Worm (Caenorhabditis elegans) whole organism, midembryonic: ENCODE measurements around the gene F52E1.14.
A peak's percentile ranks its signal among the peaks of the same experiment; 100 is the strongest.

Source experiments
- T22C8.4 ChIP-seq: fragments of 200-800 bp; sonication (Bioruptor generic); IDR thresholded peaks from 2 replicates; pipeline ENCODE4 v1.3.6; 2022; ENCODE audit warnings: missing genetic modification characterization, missing compliant biosample characterization
- cog-1 ChIP-seq: sonication (generic microtip); optimal IDR thresholded peaks from 2 replicates; lab custom pipeline; 2016; ENCODE audit warnings: missing genetic modification characterization, missing compliant biosample characterization
- flt-1 ChIP-seq: fragments of 200-800 bp; sonication (Bioruptor generic); IDR thresholded peaks from 2 replicates; pipeline ENCODE4 v1.3.6; 2022; ENCODE audit warnings: missing genetic modification characterization, missing compliant biosample characterization
- klf-2 ChIP-seq: fragments of 200-800 bp; sonication (Bioruptor generic); conservative IDR thresholded peaks from 2 replicates; pipeline ENCODE4 v1.3.6; 2022; ENCODE audit warnings: missing genetic modification reagents, missing genetic modification characterization, missing compliant biosample characterization
- med-1 ChIP-seq: sonication (generic microtip); optimal IDR thresholded peaks from 2 replicates; lab custom pipeline; 2017; ENCODE audit warnings: missing genetic modification characterization, mild to moderate bottlenecking, missing compliant biosample characterization, antibody characterized with exemption, missing genetic modification reagents; ENCODE audit not compliant: insufficient read depth
- ref-1 ChIP-seq: fragments of 200-800 bp; sonication (Bioruptor generic); conservative IDR thresholded peaks from 2 replicates; pipeline ENCODE4 v1.3.6; 2022; ENCODE audit warnings: missing genetic modification reagents, missing genetic modification characterization, missing compliant biosample characterization
- tab-1 ChIP-seq: fragments of 200-800 bp; sonication (Bioruptor generic); IDR thresholded peaks from 2 replicates; pipeline ENCODE4 v1.3.6; 2022; ENCODE audit warnings: missing genetic modification characterization, missing compliant biosample characterization
- ztf-23 ChIP-seq: fragments of 200-800 bp; sonication (Bioruptor generic); IDR thresholded peaks from 2 replicates; pipeline ENCODE4 v1.3.6; 2022; ENCODE audit warnings: missing genetic modification reagents, missing genetic modification characterization, missing compliant biosample characterization
- ztf-29 ChIP-seq: fragments of 200-800 bp; sonication (Bioruptor generic); IDR thresholded peaks from 2 replicates; pipeline ENCODE4 v1.3.6; 2022; ENCODE audit warnings: missing genetic modification reagents, missing genetic modification characterization, missing compliant biosample characterization

F52E1.14 gene

DNA sequence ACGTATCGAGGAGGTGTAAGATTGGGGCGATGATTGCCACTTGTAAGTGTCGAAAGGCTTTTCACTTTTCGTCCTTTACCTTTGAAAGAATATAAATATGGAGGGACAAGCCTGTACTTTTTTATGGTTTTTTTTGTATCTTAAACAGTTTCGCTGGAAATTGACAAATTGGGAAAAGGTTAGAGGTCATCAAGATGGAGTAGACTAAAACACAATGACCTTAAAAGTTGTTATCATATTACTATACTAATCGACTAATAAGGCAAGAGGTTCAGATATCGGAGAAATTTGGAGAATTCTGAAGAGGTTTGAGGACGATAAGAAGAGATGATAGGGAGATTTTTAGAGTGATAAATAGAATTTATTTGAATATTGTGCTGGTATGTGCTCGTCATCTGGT is 22.4 kb downstream of the F52E1.14 start:
- no peak for TF ChIP-seq ref-1 (GFP tag; lab: Robert Waterston, UW)
- TF ChIP-seq ztf-29 (GFP tag; lab: Robert Waterston, UW): no peak
- no peak for TF ChIP-seq klf-2 (GFP tag; lab: Robert Waterston, UW)
- TF ChIP-seq ztf-23 (GFP tag; lab: Robert Waterston, UW): no peak
- TF ChIP-seq cog-1 (tag; lab: Kevin White, UChicago): no peak
- no peak for TF ChIP-seq tab-1 (GFP tag; lab: Robert Waterston, UW)

DNA sequence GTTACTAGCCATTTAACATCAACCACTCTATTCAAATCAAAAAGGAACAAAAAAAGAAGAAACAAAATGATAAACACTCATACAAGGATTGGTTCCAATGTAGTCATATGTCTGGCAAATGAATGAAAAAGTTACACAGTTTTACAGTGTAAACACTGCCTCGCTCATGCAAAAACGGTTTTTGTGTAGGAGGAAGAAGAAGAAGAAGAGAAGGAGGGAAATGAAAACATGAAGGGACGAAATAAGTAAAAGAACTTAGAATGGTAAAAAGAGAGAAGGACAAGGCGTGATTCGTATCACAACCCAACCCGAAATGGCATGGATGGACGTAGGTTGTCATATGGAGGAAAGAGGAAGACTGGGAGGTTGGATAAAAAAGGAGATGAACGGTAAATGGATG is 23.2 kb downstream of the F52E1.14 start:
- TF ChIP-seq ref-1 (GFP tag; lab: Robert Waterston, UW) (no peak), flt-1 (0 out of 2 replicates have a peak, but pooled peaks have one; percentile 21)

DNA sequence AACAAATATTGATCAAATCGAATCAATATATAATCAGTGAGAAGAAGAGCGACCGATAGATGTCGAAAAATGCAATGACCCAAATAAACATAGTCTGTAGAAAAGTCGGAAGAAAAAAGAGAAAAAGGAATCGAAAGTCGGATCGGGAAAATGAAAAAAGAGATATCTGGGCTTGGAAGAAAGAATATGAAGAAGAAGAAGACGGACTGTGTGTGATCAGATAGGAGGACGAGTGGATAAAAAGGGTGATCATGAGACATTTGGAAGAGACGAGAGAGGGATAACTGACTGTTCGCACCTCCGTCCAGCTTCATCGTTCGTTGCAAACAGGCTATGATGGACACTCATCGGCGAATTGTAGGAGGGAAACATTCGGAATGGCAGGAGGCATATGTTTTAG is 25.9 kb downstream of the F52E1.14 start:
- no peak for TF ChIP-seq ztf-29 (GFP tag; lab: Robert Waterston, UW)
- TF ChIP-seq med-1 (GFP tag; lab: Kevin White, UChicago): no peak
- no peak for TF ChIP-seq tab-1 (GFP tag; lab: Robert Waterston, UW)
- no peak for TF ChIP-seq ref-1 (GFP tag; lab: Robert Waterston, UW)

DNA sequence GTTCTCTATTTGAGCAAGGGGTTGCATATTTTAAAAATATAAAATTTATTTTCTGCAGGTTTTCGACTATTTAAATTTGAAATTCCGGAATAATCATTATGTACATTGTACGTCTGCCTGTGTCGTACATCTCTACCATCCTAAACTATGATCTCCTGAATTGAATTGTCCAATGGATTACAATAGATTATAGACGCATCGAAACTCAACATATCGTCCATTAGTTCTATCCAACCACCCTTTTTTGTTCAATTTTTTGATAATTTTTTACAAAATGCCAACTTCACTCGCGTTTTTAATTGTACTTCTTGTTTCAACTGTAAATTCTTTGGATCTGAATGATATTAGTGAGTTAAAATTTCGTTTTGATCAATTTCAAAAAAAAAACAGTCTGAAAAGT is 26.7 kb downstream of the F52E1.14 start, which contains the start of gene F52E1.2:
Gene F52E1.2, plus strand, starts transcription at position 190 of the 400 bp plus-strand sequence.
- no peak for TF ChIP-seq ztf-23 (GFP tag; lab: Robert Waterston, UW)
- TF ChIP-seq T22C8.4 (GFP tag; lab: Robert Waterston, UW): no peak
- no peak for TF ChIP-seq ztf-29 (GFP tag; lab: Robert Waterston, UW)
- TF ChIP-seq flt-1: no peak
- no peak for TF ChIP-seq tab-1 (GFP tag; lab: Robert Waterston, UW)

DNA sequence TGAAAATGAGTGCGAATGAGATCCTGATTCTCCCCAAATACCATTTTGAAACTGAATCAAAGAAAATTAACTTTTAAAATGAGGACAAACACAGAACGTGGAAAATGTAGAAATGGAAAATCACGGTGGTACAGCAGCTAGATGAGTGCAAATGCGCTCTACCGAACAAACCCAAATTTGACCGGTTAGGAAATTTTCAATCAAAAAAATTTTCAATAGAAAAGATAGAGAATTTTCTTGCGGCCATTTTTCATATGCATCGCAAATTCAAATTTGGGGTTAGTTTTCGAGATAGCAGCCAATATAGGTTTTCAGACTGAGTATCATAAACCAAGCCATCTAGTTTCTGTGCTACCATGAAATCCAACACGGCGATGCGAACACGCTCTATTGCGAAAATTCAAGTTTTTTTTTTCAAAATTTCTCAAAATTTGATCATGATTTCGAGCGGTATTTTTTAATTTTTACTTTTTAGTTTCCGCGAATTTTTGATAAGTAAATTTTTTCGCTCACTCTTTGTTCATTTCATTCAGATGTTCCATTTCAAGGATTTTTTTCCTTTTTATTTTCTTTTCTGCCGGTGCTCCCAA is 29.8 kb downstream of the F52E1.14 start, which contains the start of gene vha-18:
Gene vha-18, minus strand, starts transcription at position 51 of the 590 bp plus-strand sequence.
- no peak for TF ChIP-seq ref-1 (GFP tag; lab: Robert Waterston, UW)
- TF ChIP-seq T22C8.4 (GFP tag; lab: Robert Waterston, UW): no peak
- TF ChIP-seq ztf-23 (GFP tag; lab: Robert Waterston, UW): no peak
- no peak for TF ChIP-seq med-1 (GFP tag; lab: Kevin White, UChicago)
- no peak for TF ChIP-seq klf-2 (GFP tag; lab: Robert Waterston, UW)
- TF ChIP-seq flt-1: no peak
- TF ChIP-seq cog-1 (tag; lab: Kevin White, UChicago): no peak
- no peak for TF ChIP-seq tab-1 (GFP tag; lab: Robert Waterston, UW)
- no peak for TF ChIP-seq ztf-29 (GFP tag; lab: Robert Waterston, UW)

DNA sequence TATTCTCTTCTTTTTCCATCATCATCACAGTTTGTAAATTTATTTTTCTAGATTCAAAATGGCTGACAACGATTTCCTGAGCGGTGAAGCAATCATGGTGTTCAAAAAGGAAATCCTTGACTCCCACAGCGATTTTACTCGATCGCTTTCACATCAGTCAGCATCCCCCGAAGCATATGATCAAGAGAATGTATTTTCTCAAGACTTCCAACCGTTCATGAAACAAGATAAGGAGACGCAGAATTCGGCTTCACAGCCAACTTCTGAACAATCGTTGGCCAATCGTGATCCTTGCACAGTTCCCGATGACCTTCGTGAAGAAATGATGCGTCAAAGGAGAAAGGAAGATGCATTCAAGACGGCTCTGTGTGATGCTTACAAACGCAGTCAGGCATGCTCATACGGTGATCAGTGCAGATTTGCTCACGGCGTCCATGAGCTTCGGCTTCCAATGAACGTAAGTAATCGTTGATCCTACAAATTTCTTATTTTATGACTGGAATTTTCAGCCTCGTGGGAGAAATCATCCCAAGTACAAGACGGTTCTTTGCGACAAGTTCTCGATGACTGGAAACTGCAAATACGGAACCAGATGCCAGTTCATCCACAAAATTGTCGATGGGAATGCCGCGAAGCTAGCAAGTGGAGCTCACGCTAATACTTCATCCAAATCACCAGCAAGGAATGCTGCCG is 30.5 kb downstream of the F52E1.14 start, which contains the start of gene pos-1:
Gene pos-1, plus strand, starts transcription at position 51 of the 693 bp plus-strand sequence.
- no peak for TF ChIP-seq ztf-29 (GFP tag; lab: Robert Waterston, UW)
- no peak for TF ChIP-seq cog-1 (tag; lab: Kevin White, UChicago)

DNA sequence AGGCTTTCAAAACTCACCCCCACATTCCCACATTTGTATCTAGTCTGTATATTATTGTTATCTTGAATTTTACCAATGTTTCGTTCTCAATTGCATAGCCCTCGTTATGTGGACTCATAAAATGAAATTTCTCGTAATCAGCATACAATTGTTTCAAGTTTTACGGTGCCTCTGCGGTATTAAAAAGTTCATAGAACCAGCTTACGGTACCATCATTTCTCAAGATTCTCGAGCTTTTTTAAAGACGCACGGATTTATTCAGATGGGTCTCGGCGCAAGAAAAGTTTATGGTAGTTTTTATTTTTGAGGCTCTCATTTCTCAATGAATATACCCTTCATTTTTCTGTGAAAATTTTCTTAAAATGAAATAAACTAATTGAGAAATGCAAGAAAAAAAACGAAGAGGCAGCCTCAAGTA is 31.4 kb downstream of the F52E1.14 start:
- TF ChIP-seq klf-2 (GFP tag; lab: Robert Waterston, UW): no peak
- no peak for TF ChIP-seq tab-1 (GFP tag; lab: Robert Waterston, UW)
- no peak for TF ChIP-seq flt-1
- TF ChIP-seq ztf-29 (GFP tag; lab: Robert Waterston, UW): no peak
- TF ChIP-seq cog-1 (tag; lab: Kevin White, UChicago): no peak
- no peak for TF ChIP-seq ref-1 (GFP tag; lab: Robert Waterston, UW)
- no peak for TF ChIP-seq T22C8.4 (GFP tag; lab: Robert Waterston, UW)
- no peak for TF ChIP-seq ztf-23 (GFP tag; lab: Robert Waterston, UW)
- TF ChIP-seq med-1 (GFP tag; lab: Kevin White, UChicago): no peak

DNA sequence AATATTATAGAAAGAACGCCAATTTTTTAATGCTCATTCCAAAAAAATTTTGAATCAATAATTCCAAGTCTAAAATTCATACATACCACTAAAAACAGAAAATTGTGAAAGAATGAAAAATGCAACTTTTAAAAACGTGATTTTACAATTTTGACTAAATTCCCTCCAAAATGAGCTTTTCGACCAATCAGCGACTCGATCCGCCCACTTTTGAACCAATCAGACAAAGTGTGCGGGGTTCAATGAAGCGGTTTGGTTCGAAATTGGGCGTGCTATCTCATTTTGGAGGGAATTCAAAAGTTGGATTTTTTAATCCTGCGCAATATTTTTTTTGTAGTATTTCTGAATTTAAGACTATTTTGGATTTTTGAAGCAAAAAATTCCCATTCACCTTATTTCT is 33.5 kb downstream of the F52E1.14 start:
- TF ChIP-seq T22C8.4 (GFP tag; lab: Robert Waterston, UW) (no peak), flt-1 (no peak), cog-1 (tag; lab: Kevin White, UChicago) (no peak), ztf-23 (GFP tag; lab: Robert Waterston, UW) (no peak), ref-1 (GFP tag; lab: Robert Waterston, UW) (no peak), tab-1 (GFP tag; lab: Robert Waterston, UW) (no peak), ztf-29 (GFP tag; lab: Robert Waterston, UW) (no peak), med-1 (GFP tag; lab: Kevin White, UChicago) (no peak), klf-2 (GFP tag; lab: Robert Waterston, UW) (no peak)

DNA sequence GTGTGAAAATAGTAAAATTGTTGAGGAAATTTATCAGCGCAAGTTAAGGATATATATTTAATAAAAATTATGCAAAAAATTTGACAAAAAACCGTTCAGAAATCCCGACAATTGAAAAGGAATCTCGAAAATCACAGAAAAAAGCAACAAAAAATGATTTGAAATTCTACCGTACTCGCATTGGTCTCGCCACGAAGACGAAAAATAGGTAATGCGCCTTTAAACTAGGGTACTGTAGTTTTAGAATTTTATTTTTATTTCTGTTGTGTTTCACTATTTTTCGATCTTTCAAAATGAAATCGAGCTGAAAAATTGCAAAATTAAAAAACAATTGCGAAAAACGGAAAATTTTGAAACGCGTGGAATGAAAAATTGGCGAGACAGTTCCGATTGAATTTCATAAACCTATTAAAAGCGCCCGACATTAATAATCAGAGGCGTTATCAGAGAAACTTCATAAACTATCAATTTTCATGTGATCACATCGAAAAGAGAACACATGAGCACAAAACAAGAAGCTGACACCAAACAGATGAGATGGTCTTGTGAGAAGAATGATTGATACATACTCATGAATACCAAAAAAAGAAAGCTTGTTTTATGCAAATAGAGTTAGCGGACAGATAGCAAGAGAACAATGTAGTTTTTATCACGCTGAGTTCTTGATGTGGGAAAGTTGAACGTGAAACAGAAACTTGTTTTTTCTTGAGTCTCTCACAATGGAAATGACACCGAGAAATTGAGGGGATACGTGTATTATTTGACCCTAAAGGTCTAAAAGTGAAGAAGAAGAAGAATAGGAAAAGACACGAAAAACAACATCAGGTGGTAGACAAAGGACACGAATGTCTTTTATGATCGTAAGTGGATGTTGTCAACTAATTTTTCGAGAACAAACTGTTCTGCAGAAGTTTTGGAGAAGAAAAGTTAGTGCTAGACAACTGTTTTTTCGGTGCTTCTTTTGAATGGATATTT is 41.4 kb downstream of the F52E1.14 start:
- TF ChIP-seq ref-1 (GFP tag; lab: Robert Waterston, UW): no peak
- TF ChIP-seq flt-1: no peak
- no peak for TF ChIP-seq tab-1 (GFP tag; lab: Robert Waterston, UW)
- TF ChIP-seq ztf-23 (GFP tag; lab: Robert Waterston, UW): no peak
- TF ChIP-seq klf-2 (GFP tag; lab: Robert Waterston, UW): no peak
- no peak for TF ChIP-seq med-1 (GFP tag; lab: Kevin White, UChicago)
- no peak for TF ChIP-seq T22C8.4 (GFP tag; lab: Robert Waterston, UW)
- no peak for TF ChIP-seq ztf-29 (GFP tag; lab: Robert Waterston, UW)
- no peak for TF ChIP-seq cog-1 (tag; lab: Kevin White, UChicago)
